Fruit fly (Drosophila melanogaster) whole organism, embryonic: ENCODE measurements around the gene CG6511.

Source experiments
- Atf3 ChIP-seq: fragments of 200-800 bp; sonication (Bioruptor generic); optimal IDR thresholded peaks from 3 replicates; lab custom pipeline; 2016; ENCODE audit warnings: missing biosample characterization, missing genetic modification characterization
- Blimp-1 ChIP-seq: fragments of 200-800 bp; sonication (Bioruptor generic); optimal IDR thresholded peaks from 3 replicates; lab custom pipeline; 2018; ENCODE audit warnings: missing biosample characterization, missing genetic modification characterization, mild to moderate bottlenecking, moderate library complexity, missing genetic modification reagents
- Bteb2 ChIP-seq: fragments of 200-800 bp; sonication (Bioruptor generic); optimal IDR thresholded peaks from 2 replicates; lab custom pipeline; 2016; ENCODE audit warnings: missing biosample characterization, missing genetic modification characterization
- CG1024 ChIP-seq: fragments of 200-800 bp; sonication (Bioruptor generic); IDR thresholded peaks from 2 replicates; pipeline ENCODE4 v1.3.6; 2022; ENCODE audit warnings: missing biosample characterization, missing genetic modification characterization
- CG10959 ChIP-seq: fragments of 200-800 bp; sonication (Bioruptor generic); IDR thresholded peaks from 2 replicates; pipeline ENCODE4 v1.3.6; 2022; ENCODE audit warnings: missing biosample characterization, missing genetic modification characterization
- CG11456 ChIP-seq: fragments of 200-800 bp; sonication (Bioruptor generic); IDR thresholded peaks from 3 replicates; pipeline ENCODE4 v1.3.6; 2022; ENCODE audit warnings: missing biosample characterization, missing genetic modification characterization
- CG12071 ChIP-seq: fragments of 200-800 bp; sonication (Bioruptor generic); optimal IDR thresholded peaks from 3 replicates; lab custom pipeline; 2018; ENCODE audit warnings: missing biosample characterization, mild to moderate bottlenecking, missing genetic modification characterization
- CG14710 ChIP-seq: fragments of 200-800 bp; sonication (Bioruptor generic); optimal IDR thresholded peaks from 3 replicates; lab custom pipeline; 2019; ENCODE audit warnings: missing biosample characterization, mild to moderate bottlenecking, missing genetic modification characterization, moderate library complexity
- CG15269 ChIP-seq: fragments of 200-800 bp; sonication (Bioruptor generic); optimal IDR thresholded peaks from 2 replicates; lab custom pipeline; 2018; ENCODE audit warnings: missing biosample characterization, mild to moderate bottlenecking, missing genetic modification characterization, moderate library complexity
- CG17359 ChIP-seq: fragments of 200-800 bp; sonication (Bioruptor generic); optimal IDR thresholded peaks from 3 replicates; lab custom pipeline; 2018; ENCODE audit warnings: missing biosample characterization, mild to moderate bottlenecking, missing genetic modification characterization, moderate library complexity
- CG18262 ChIP-seq: fragments of 200-800 bp; optimal IDR thresholded peaks from 3 replicates; lab custom pipeline; 2019; ENCODE audit warnings: missing biosample characterization, mild to moderate bottlenecking, missing genetic modification characterization, moderate library complexity
- CG18619 ChIP-seq: fragments of 200-800 bp; sonication (Bioruptor generic); optimal IDR thresholded peaks from 3 replicates; lab custom pipeline; 2017; ENCODE audit warnings: missing biosample characterization, mild to moderate bottlenecking, missing genetic modification characterization
- CG18764 ChIP-seq: fragments of 200-800 bp; sonication (Bioruptor generic); optimal IDR thresholded peaks from 3 replicates; lab custom pipeline; 2016; ENCODE audit warnings: missing biosample characterization, missing genetic modification characterization
- CG2889 ChIP-seq: fragments of 200-800 bp; sonication (Bioruptor generic); IDR thresholded peaks from 3 replicates; pipeline ENCODE4 v1.3.6; 2022; ENCODE audit warnings: missing biosample characterization, missing genetic modification characterization
- CG30020 ChIP-seq: fragments of 200-800 bp; optimal IDR thresholded peaks from 2 replicates; lab custom pipeline; 2019; ENCODE audit warnings: missing biosample characterization, mild to moderate bottlenecking, missing genetic modification characterization, moderate library complexity
- CG30403 ChIP-seq: fragments of 200-800 bp; sonication (Bioruptor generic); optimal IDR thresholded peaks from 3 replicates; lab custom pipeline; 2016; ENCODE audit warnings: missing biosample characterization, missing genetic modification characterization
- CG32772 ChIP-seq: fragments of 200-800 bp; sonication (Bioruptor generic); IDR thresholded peaks from 2 replicates; pipeline ENCODE4 v1.3.6; 2022; ENCODE audit warnings: missing biosample characterization, missing genetic modification characterization
- CG33557 ChIP-seq: fragments of 200-800 bp; sonication (Bioruptor generic); optimal IDR thresholded peaks from 2 replicates; lab custom pipeline; 2019; ENCODE audit warnings: missing biosample characterization, mild to moderate bottlenecking, missing genetic modification characterization, moderate library complexity
- CG34376 ChIP-seq: fragments of 200-800 bp; sonication (Bioruptor generic); optimal IDR thresholded peaks from 2 replicates; lab custom pipeline; 2018; ENCODE audit warnings: missing biosample characterization, mild to moderate bottlenecking, missing genetic modification characterization
- CG34422 ChIP-seq: fragments of 200-800 bp; sonication (Bioruptor generic); IDR thresholded peaks from 3 replicates; pipeline ENCODE4 v1.3.6; 2022; ENCODE audit warnings: missing biosample characterization, missing genetic modification characterization
- CG3847 ChIP-seq: fragments of 200-800 bp; sonication (Bioruptor generic); IDR thresholded peaks from 2 replicates; pipeline ENCODE4 v1.3.6; 2022; ENCODE audit warnings: missing biosample characterization, missing genetic modification characterization
- CG4424 ChIP-seq: fragments of 200-800 bp; sonication (Bioruptor generic); optimal IDR thresholded peaks from 3 replicates; lab custom pipeline; 2016; ENCODE audit warnings: missing biosample characterization, missing genetic modification characterization
- CG5245 ChIP-seq: fragments of 200-800 bp; sonication (Bioruptor generic); optimal IDR thresholded peaks from 3 replicates; lab custom pipeline; 2016; ENCODE audit warnings: missing biosample characterization, missing genetic modification characterization
- CTCF ChIP-seq: fragments of 200-800 bp; sonication (Bioruptor generic); optimal IDR thresholded peaks from 2 replicates; lab custom pipeline; 2017; ENCODE audit warnings: missing biosample characterization, mild to moderate bottlenecking, missing genetic modification characterization, moderate library complexity
- D19B ChIP-seq: fragments of 200-800 bp; sonication (Bioruptor generic); optimal IDR thresholded peaks from 2 replicates; lab custom pipeline; 2017; ENCODE audit warnings: missing biosample characterization, mild to moderate bottlenecking, missing genetic modification characterization
- Dad ChIP-seq: fragments of 200-800 bp; sonication (Bioruptor generic); optimal IDR thresholded peaks from 3 replicates; lab custom pipeline; 2016; ENCODE audit warnings: missing biosample characterization, missing genetic modification characterization
- Dip3 ChIP-seq: fragments of 200-800 bp; sonication (Bioruptor generic); optimal IDR thresholded peaks from 3 replicates; lab custom pipeline; 2016; ENCODE audit warnings: missing biosample characterization, missing genetic modification characterization
- E2f2 ChIP-seq: fragments of 200-800 bp; sonication (Bioruptor generic); IDR thresholded peaks from 2 replicates; pipeline ENCODE4 v1.3.6; 2022; ENCODE audit warnings: missing biosample characterization, missing genetic modification characterization
- Fer3 ChIP-seq: fragments of 200-800 bp; sonication (Bioruptor generic); optimal IDR thresholded peaks from 2 replicates; lab custom pipeline; 2018; ENCODE audit warnings: missing biosample characterization, mild to moderate bottlenecking, missing genetic modification characterization, moderate library complexity
- H2.0 ChIP-seq: fragments of 200-800 bp; sonication (Bioruptor generic); IDR thresholded peaks from 2 replicates; pipeline ENCODE4 v1.3.6; 2022; ENCODE audit warnings: missing biosample characterization, missing genetic modification characterization
- HLH4C ChIP-seq: fragments of 200-800 bp; sonication (Bioruptor generic); IDR thresholded peaks from 3 replicates; pipeline ENCODE4 v1.3.6; 2022; ENCODE audit warnings: missing biosample characterization, missing genetic modification characterization; ENCODE audit not compliant: partially characterized antibody
- MESR4 ChIP-seq: fragments of 200-800 bp; sonication (Bioruptor generic); optimal IDR thresholded peaks from 2 replicates; lab custom pipeline; 2018; ENCODE audit warnings: missing biosample characterization, mild to moderate bottlenecking, missing genetic modification characterization, moderate library complexity
- Med ChIP-seq: fragments of 200-800 bp; sonication (Bioruptor generic); peaks from one replicate; lab custom pipeline; 2016; ENCODE audit warnings: missing biosample characterization, missing genetic modification characterization, mild to moderate bottlenecking, inconsistent platforms, moderate library complexity
- Meics ChIP-seq: fragments of 200-800 bp; sonication (Bioruptor generic); optimal IDR thresholded peaks from 2 replicates; lab custom pipeline; 2017; ENCODE audit warnings: missing biosample characterization, mild to moderate bottlenecking, missing genetic modification characterization
- Nf-YB ChIP-seq: fragments of 200-800 bp; sonication (Bioruptor generic); optimal IDR thresholded peaks from 3 replicates; lab custom pipeline; 2019; ENCODE audit warnings: missing biosample characterization, mild to moderate bottlenecking, missing genetic modification characterization, moderate library complexity
- NfI ChIP-seq: fragments of 200-800 bp; sonication (Bioruptor generic); optimal IDR thresholded peaks from 3 replicates; lab custom pipeline; 2018; ENCODE audit warnings: missing biosample characterization, mild to moderate bottlenecking, missing genetic modification characterization, moderate library complexity
- ac ChIP-seq: fragments of 200-800 bp; sonication (Bioruptor generic); optimal IDR thresholded peaks from 3 replicates; lab custom pipeline; 2017; ENCODE audit warnings: missing biosample characterization, mild to moderate bottlenecking, missing genetic modification characterization
- ato ChIP-seq: fragments of 200-800 bp; sonication (Bioruptor generic); IDR thresholded peaks from 2 replicates; pipeline ENCODE4 v1.3.6; 2022; ENCODE audit warnings: missing biosample characterization, missing genetic modification characterization; ENCODE audit not compliant: partially characterized antibody
- az2 ChIP-seq: fragments of 200-800 bp; sonication (Bioruptor generic); optimal IDR thresholded peaks from 3 replicates; lab custom pipeline; 2016; ENCODE audit warnings: missing biosample characterization, missing genetic modification characterization
- bab2 ChIP-seq: fragments of 200-800 bp; sonication (Bioruptor generic); optimal IDR thresholded peaks from 2 replicates; lab custom pipeline; 2016; ENCODE audit warnings: missing biosample characterization, missing genetic modification characterization
- disco-r ChIP-seq: fragments of 200-800 bp; sonication (Bioruptor generic); optimal IDR thresholded peaks from 2 replicates; lab custom pipeline; 2016; ENCODE audit warnings: missing biosample characterization, missing genetic modification characterization
- eve ChIP-seq, 2 experiments: fragments of >200 bp; optimal IDR thresholded peaks; 2 replicates each; lab custom pipeline; 2017; ENCODE audit warnings: missing biosample characterization in 2 of 2, missing genetic modification characterization in 2 of 2
- fd3F ChIP-seq: fragments of 200-800 bp; sonication (Bioruptor generic); optimal IDR thresholded peaks from 2 replicates; lab custom pipeline; 2018; ENCODE audit warnings: missing biosample characterization, mild to moderate bottlenecking, missing genetic modification characterization, moderate library complexity
- ftz-f1 ChIP-seq: fragments of 200-800 bp; sonication (Bioruptor generic); optimal IDR thresholded peaks from 2 replicates; lab custom pipeline; 2016; ENCODE audit warnings: missing biosample characterization, missing genetic modification characterization
- inv ChIP-seq: fragments of 200-800 bp; sonication (Bioruptor generic); IDR thresholded peaks from 2 replicates; pipeline ENCODE4 v1.3.6; 2022; ENCODE audit warnings: missing biosample characterization, missing genetic modification characterization; ENCODE audit not compliant: partially characterized antibody
- nau ChIP-seq: fragments of 200-800 bp; sonication (Bioruptor generic); optimal IDR thresholded peaks from 3 replicates; lab custom pipeline; 2017; ENCODE audit warnings: missing biosample characterization, mild to moderate bottlenecking, missing genetic modification characterization, missing genetic modification reagents
- phol ChIP-seq: fragments of 200-800 bp; sonication (Bioruptor generic); optimal IDR thresholded peaks from 3 replicates; lab custom pipeline; 2018; ENCODE audit warnings: missing biosample characterization, mild to moderate bottlenecking, missing genetic modification characterization, moderate library complexity
- ro ChIP-seq: fragments of 200-800 bp; sonication (Bioruptor generic); IDR thresholded peaks from 2 replicates; pipeline ENCODE4 v1.3.6; 2022; ENCODE audit warnings: missing biosample characterization, missing genetic modification characterization
- tgo ChIP-seq: fragments of 200-800 bp; sonication (Bioruptor generic); IDR thresholded peaks from 3 replicates; pipeline ENCODE4 v1.3.6; 2022; ENCODE audit warnings: missing biosample characterization, missing genetic modification characterization
- vvl ChIP-seq: fragments of 200-800 bp; sonication (Bioruptor generic); IDR thresholded peaks from 2 replicates; pipeline ENCODE4 v1.3.6; 2022; ENCODE audit warnings: missing biosample characterization, missing genetic modification characterization
- z ChIP-seq: fragments of 200-800 bp; sonication (Bioruptor generic); IDR thresholded peaks from 3 replicates; pipeline ENCODE4 v1.3.6; 2022; ENCODE audit warnings: missing biosample characterization, missing genetic modification characterization

CG6511 gene

dm6 chr3L:8718602-8719001, 2.5 kb upstream of the CG6511 start (continued):
- TF ChIP-seq nau (GFP tag; lab: Kevin White, UChicago) (no peak), CG4424 (GFP tag; lab: Kevin White, UChicago) (no peak), Med (GFP tag; lab: Kevin White, UChicago) (peak; percentile 78), CG33557 (GFP tag; lab: Kevin White, UChicago) (no peak), vvl (no peak), CG10959 (GFP tag; lab: Robert Waterston, UW) (no peak), CG30020 (no peak), ftz-f1 (GFP tag; lab: Kevin White, UChicago) (no peak), tgo (GFP tag; lab: Robert Waterston, UW) (no peak), ro (GFP tag; lab: Robert Waterston, UW) (no peak), D19B (GFP tag; lab: Kevin White, UChicago) (no peak), Blimp-1 (GFP tag; lab: Kevin White, UChicago) (peak; percentile 11), CG1024 (GFP tag; lab: Robert Waterston, UW) (no peak), CG14710 (tag; lab: Kevin White, UChicago) (peak; percentile 47), Fer3 (tag; lab: Kevin White, UChicago) (peak; percentile 19), bab2 (GFP tag; lab: Kevin White, UChicago) (no peak), z (GFP tag; lab: Robert Waterston, UW) (no peak), E2f2 (GFP tag; lab: Robert Waterston, UW) (peak; percentile 98), CG34422 (GFP tag; lab: Robert Waterston, UW) (no peak), CG5245 (GFP tag; lab: Kevin White, UChicago) (no peak), CG11456 (GFP tag; lab: Robert Waterston, UW) (no peak), CG32772 (no peak), fd3F (GFP tag; lab: Kevin White, UChicago) (no peak)

DNA sequence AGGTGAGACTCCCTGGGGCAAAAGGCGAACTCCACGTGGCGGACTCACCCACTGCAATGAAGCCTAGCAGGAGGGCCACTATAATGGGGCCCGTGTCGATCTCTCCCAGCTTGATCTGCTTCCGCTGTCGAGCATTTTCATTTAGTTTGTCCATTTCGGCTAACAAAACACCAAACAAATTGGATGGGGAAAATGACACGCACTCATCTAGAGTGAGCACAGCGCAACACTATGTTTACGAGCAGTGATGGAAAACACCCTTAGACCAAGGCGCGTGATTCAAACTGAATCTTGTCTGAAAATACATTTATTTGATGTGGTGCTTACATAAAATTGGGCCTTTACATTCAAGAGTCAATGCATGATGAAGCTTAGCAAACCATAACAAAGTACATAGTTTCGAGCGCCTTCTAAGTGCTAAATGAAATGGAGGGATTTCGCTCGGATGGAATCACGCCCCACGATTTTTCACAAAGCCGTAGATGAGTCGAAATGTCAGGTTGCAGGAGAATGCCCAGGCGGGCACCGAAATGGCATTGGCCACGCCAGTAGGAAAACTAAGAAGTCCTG, 1.0 kb upstream of the CG6511 start, which contains the start of gene SrpRbeta:
SrpRbeta (minus strand) TSS at position 236 of the 570 bp plus-strand sequence.
- TF ChIP-seq Dad (GFP tag; lab: Kevin White, UChicago) (peak; percentile 26), CG18262 (tag; lab: Kevin White, UChicago) (no peak), CG17359 (tag; lab: Kevin White, UChicago) (no peak), NfI (GFP tag; lab: Kevin White, UChicago) (peak; percentile 46), eve (GFP tag; optimal IDR thresholded peaks at IDR 0.05; lab: Kevin White, UChicago) (no peak), Bteb2 (GFP tag; lab: Kevin White, UChicago) (peak; percentile 43), Nf-YB (GFP tag; lab: Kevin White, UChicago) (no peak), HLH4C (GFP tag; lab: Robert Waterston, UW) (0 out of 3 replicates have a peak, but pooled peaks have one; percentile 47), CG18619 (GFP tag; lab: Kevin White, UChicago) (no peak), phol (tag; lab: Kevin White, UChicago) (no peak), CG12071 (no peak), CG3847 (GFP tag; lab: Robert Waterston, UW) (peak; percentile 42; the same call in 1 of the 2 replicates), Dip3 (GFP tag; lab: Kevin White, UChicago) (peak; percentile 22), ato (no peak), CG30403 (peak; percentile 8), Fer3 (tag; lab: Kevin White, UChicago) (no peak), H2.0 (peak; percentile 13; the same call in 1 of the 2 replicates), Meics (GFP tag; lab: Kevin White, UChicago) (peak; percentile 17), CG15269 (tag; lab: Kevin White, UChicago) (no peak), az2 (GFP tag; lab: Kevin White, UChicago) (no peak), inv (no peak), CG2889 (no peak), ac (no peak), CTCF (GFP tag; lab: Kevin White, UChicago) (peak; percentile 23), CG34376 (GFP tag; lab: Kevin White, UChicago) (peak; percentile 34), Atf3 (GFP tag; lab: Kevin White, UChicago) (no peak), MESR4 (GFP tag; lab: Kevin White, UChicago) (peak; percentile 99), CG18764 (GFP tag; lab: Kevin White, UChicago) (no peak), disco-r (no peak)
